Fruit fly (Drosophila melanogaster) whole organism, adult: ENCODE measurements around the gene eEF1gamma.
A peak's percentile ranks its signal among the peaks of the same experiment; 100 is the strongest.

Experiments used
- CG11617 ChIP-seq: fragments of 200-800 bp; sonication (Bioruptor generic); optimal IDR thresholded peaks from 2 replicates; lab custom pipeline; 2017; ENCODE audit warnings: mild to moderate bottlenecking, missing biosample characterization, missing genetic modification reagents, missing genetic modification characterization
- CG12768 ChIP-seq: fragments of 200-800 bp; sonication (Bioruptor generic); optimal IDR thresholded peaks from 2 replicates; lab custom pipeline; 2017; ENCODE audit warnings: missing biosample characterization, missing genetic modification characterization, mild to moderate bottlenecking, moderate library complexity, missing genetic modification reagents
- CG14711 ChIP-seq: fragments of 200-800 bp; sonication (Bioruptor generic); optimal IDR thresholded peaks from 2 replicates; lab custom pipeline; 2018; ENCODE audit warnings: missing biosample characterization, mild to moderate bottlenecking, missing genetic modification characterization, moderate library complexity
- CG1620 ChIP-seq: fragments of 200-800 bp; sonication (Bioruptor generic); optimal IDR thresholded peaks from 2 replicates; lab custom pipeline; 2016; ENCODE audit warnings: missing biosample characterization, missing genetic modification characterization
- CG33017 ChIP-seq: fragments of 200-800 bp; sonication (Bioruptor generic); optimal IDR thresholded peaks from 2 replicates; lab custom pipeline; 2018; ENCODE audit warnings: missing biosample characterization, mild to moderate bottlenecking, missing genetic modification characterization, moderate library complexity
- CG5204 ChIP-seq: fragments of 200-800 bp; sonication (Bioruptor generic); optimal IDR thresholded peaks from 2 replicates; lab custom pipeline; 2016; ENCODE audit warnings: missing biosample characterization, missing genetic modification characterization
- CG7045 ChIP-seq: fragments of 200-800 bp; sonication (Bioruptor generic); optimal IDR thresholded peaks from 2 replicates; lab custom pipeline; 2017; ENCODE audit warnings: missing biosample characterization, mild to moderate bottlenecking, missing genetic modification characterization
- CG7101 ChIP-seq: fragments of 200-800 bp; sonication (Bioruptor generic); optimal IDR thresholded peaks from 2 replicates; lab custom pipeline; 2018; ENCODE audit warnings: missing biosample characterization, mild to moderate bottlenecking, missing genetic modification characterization, moderate library complexity
- Clk ChIP-seq: fragments of 200-800 bp; sonication (Bioruptor generic); optimal IDR thresholded peaks from 2 replicates; lab custom pipeline; 2017; ENCODE audit warnings: missing biosample characterization, missing genetic modification characterization
- Crg-1 ChIP-seq: fragments of 200-800 bp; sonication (Bioruptor generic); optimal IDR thresholded peaks from 2 replicates; lab custom pipeline; 2016; ENCODE audit warnings: missing biosample characterization, missing genetic modification characterization
- Hr96 ChIP-seq: fragments of 200-800 bp; sonication (Bioruptor generic); optimal IDR thresholded peaks from 2 replicates; lab custom pipeline; 2016; ENCODE audit warnings: missing biosample characterization, missing genetic modification characterization
- Mnt ChIP-seq: fragments of 200-800 bp; sonication (Bioruptor generic); optimal IDR thresholded peaks from 2 replicates; lab custom pipeline; 2016; ENCODE audit warnings: missing biosample characterization, mild to moderate bottlenecking, missing genetic modification characterization
- bab1 ChIP-seq: fragments of 200-800 bp; sonication (Bioruptor generic); optimal IDR thresholded peaks from 3 replicates; lab custom pipeline; 2019; ENCODE audit warnings: missing biosample characterization, mild to moderate bottlenecking, missing genetic modification characterization, moderate library complexity
- cic ChIP-seq: fragments of 200-800 bp; sonication (Bioruptor generic); optimal IDR thresholded peaks from 2 replicates; lab custom pipeline; 2017; ENCODE audit warnings: missing biosample characterization, mild to moderate bottlenecking, missing genetic modification characterization, moderate library complexity
- cnc ChIP-seq, 2 experiments: fragments of >200 bp; optimal IDR thresholded peaks; 2 replicates each; lab custom pipeline; 2017
- kay ChIP-seq: fragments of 200-800 bp; sonication (Bioruptor generic); peaks from one replicate; lab custom pipeline; 2016; ENCODE audit warnings: missing biosample characterization, missing genetic modification characterization, borderline replicate concordance
- ovo ChIP-seq: fragments of 200-800 bp; sonication (Bioruptor generic); optimal IDR thresholded peaks from 2 replicates; lab custom pipeline; 2016; ENCODE audit warnings: missing biosample characterization, missing genetic modification characterization
- pad ChIP-seq: fragments of 200-800 bp; sonication (Bioruptor generic); optimal IDR thresholded peaks from 3 replicates; lab custom pipeline; 2017; ENCODE audit warnings: missing biosample characterization, missing genetic modification characterization, mild to moderate bottlenecking, moderate library complexity, missing genetic modification reagents
- tj ChIP-seq: fragments of 200-800 bp; sonication (Bioruptor generic); optimal IDR thresholded peaks from 3 replicates; lab custom pipeline; 2017; ENCODE audit warnings: missing biosample characterization, mild to moderate bottlenecking, missing genetic modification characterization, moderate library complexity
- toe ChIP-seq: fragments of 200-800 bp; sonication (Bioruptor generic); optimal IDR thresholded peaks from 2 replicates; lab custom pipeline; 2016; ENCODE audit warnings: missing biosample characterization, missing genetic modification characterization

Gene eEF1gamma

DNA sequence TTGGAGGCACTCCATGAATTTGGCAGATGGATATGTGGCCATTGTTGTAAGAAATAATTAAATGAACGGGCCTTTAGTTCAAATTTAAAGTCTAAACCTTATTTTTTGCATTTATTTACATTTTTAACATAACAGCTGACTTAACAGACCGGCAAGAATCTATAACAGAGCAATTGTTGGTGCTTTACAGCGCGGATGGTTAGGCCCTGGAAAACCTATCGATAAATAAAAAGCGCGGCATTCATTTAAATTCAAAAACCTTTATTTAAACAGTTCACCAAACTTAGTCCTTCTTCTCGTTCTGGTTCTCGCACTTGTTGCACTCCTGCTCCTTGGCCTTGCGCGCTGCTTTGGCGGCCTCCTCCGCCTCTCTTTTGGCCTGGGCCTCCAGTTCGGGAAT is 17.6 kb upstream of the eEF1gamma start, which contains the start of gene Mesh1:
Mesh1 (minus strand) TSS at position 108 of the 400 bp plus-strand sequence.
- TF ChIP-seq bab1 (peak; percentile 23), CG7101 (no peak)

DNA sequence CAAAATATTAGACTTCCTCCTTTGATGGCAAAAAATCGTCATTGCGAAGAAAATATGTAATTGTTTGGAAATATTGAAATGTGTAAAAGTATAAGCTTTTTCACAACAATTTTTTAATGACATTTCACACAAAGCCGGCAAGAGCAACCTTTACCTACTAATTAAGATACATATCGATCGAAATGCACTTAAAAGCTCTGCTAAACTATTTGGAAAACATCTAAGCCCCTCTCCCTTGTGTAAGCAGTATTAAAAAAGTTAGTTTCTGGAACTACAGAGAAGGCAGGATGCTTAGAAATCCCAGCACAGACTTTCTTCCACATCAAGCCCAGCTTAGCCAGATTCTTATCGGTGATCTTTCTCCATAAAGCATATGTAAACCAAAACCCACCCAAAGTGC is 15.9 kb upstream of the eEF1gamma start, which contains the start of gene Cyt-c1L:
Cyt-c1L (minus strand) TSS at position 101 of the 400 bp plus-strand sequence.
- no peak for TF ChIP-seq bab1
- no peak for TF ChIP-seq cic (GFP tag; lab: Kevin White, UChicago)
- no peak for TF ChIP-seq CG1620
- TF ChIP-seq CG7101: no peak
- no peak for TF ChIP-seq CG33017
- no peak for TF ChIP-seq CG7045 (GFP tag; lab: Kevin White, UChicago)
- no peak for TF ChIP-seq CG12768 (GFP tag; lab: Kevin White, UChicago)
- no peak for TF ChIP-seq kay
- TF ChIP-seq tj (GFP tag; lab: Kevin White, UChicago): no peak

DNA sequence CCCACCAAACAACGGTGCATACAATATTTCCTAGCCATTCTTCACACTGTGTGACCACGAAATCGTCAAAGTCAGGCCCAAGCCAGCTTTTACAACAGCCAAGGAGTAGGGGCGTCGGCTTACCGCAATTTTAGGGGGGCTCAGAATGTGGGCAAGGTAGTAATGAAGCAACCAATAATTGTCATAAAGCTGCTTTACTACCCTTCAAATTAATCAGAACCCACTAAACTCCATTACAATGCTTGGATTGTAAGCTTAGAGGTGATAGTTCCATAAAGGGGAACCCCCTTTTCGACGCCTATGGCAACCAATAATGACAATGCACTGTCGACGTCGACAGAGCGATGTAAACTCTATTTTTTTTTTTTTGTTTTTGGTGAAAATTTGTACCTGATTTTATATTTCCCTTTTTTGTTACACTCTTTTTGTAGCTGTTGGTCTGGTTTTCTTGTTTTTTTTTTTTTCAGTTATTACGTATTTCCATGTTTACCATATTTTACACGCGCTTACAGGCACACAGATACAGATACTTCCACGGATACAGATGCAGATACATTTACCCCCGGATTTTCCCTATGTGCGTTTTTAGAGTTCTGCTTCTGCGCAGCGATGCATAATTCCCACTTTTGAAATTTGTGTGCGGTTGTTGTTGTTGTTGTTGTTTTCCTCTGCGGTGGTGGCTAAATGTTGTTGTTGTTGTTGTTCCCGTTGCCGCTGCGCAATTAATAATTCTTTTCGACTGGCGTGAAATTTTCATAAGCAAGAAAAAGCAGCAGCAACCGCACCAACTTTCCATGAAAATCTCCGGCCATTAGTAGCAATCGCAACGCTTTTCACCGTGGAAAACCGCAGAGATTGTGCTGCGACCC is 15.1 kb upstream of the eEF1gamma start:
- TF ChIP-seq Clk (GFP tag; lab: Kevin White, UChicago) (no peak), kay (no peak), ovo (GFP tag; lab: Kevin White, UChicago) (no peak), toe (GFP tag; lab: Kevin White, UChicago) (no peak), CG14711 (tag; lab: Kevin White, UChicago) (no peak), CG33017 (no peak), CG7101 (no peak), CG12768 (GFP tag; lab: Kevin White, UChicago) (no peak), CG7045 (GFP tag; lab: Kevin White, UChicago) (no peak), pad (GFP tag; lab: Kevin White, UChicago) (no peak), tj (GFP tag; lab: Kevin White, UChicago) (no peak)

DNA sequence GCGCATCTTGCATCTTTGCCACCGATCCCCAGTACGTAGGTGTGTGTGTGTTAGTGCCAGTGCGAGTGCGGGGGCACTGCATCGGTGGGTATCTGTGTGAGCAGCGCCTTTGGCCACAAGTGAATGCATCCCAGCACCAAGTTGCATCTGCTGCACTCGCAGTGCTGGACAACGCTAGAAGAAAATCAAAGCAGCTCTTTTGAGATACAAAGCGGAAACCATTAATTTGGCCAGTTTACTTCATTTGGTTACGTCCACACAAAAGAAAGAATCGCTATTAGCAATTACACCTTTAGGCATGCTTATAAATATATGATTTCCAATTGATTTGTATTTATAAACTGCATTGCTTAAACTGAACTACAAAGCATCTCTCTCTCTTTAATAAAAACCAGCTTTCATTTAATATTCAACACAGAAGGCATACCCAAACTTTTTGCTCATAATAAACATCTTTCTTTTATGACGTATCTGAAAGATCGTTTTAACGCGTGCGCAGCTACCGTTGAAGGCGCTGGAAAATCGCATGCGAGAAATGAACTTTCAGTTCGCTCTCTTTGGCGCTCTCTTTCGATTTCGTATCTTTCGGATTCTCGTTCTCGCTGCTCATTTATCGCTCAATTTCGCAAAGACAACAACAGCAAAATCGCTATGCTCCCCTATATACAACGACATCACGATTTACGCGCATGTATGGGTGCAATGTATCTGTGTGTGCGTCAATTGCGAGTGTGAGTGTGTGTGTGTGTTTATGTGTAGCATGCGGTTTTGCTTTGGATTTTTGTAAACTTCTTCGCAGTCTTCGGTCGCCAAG is 13.6 kb upstream of the eEF1gamma start:
- TF ChIP-seq pad (GFP tag; lab: Kevin White, UChicago) (no peak), tj (GFP tag; lab: Kevin White, UChicago) (peak; percentile 62)

DNA sequence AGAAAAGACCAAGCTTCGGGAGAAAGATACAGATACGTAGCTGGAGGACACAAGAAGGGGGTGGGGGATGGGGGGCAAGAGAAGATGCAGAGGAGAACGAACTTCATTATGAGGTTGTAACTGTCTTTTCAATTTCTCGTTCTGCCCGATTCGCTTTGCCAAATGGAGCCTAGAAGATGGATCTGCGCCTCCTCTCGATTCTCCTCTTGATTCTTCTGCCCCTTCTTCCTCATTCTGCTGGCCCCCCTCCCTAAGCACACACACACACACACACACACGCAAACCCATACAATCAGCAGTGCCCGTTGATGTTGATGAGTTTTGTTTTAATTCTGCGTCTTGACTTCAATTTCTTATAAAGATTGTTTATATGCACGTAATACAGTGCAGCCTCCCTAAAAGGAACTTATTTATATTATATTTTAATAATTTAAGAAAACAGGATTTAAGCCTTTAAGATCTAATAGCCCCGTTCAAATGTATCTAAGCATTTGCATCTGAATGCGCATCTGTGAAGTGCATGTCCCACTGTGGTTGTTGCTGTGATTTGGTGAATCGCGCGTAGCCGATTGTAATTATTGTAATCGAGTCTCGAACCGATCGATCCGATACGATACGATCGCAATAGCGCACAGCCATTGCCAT is 12.8 kb upstream of the eEF1gamma start:
- TF ChIP-seq ovo (GFP tag; lab: Kevin White, UChicago) (no peak), CG5204 (peak; percentile 65), CG1620 (peak; percentile 27), pad (GFP tag; lab: Kevin White, UChicago) (peak; percentile 47), CG33017 (peak; percentile 90), CG12768 (GFP tag; lab: Kevin White, UChicago) (peak; percentile 87), toe (GFP tag; lab: Kevin White, UChicago) (peak; percentile 82), CG7101 (peak; percentile 84), CG14711 (tag; lab: Kevin White, UChicago) (peak; percentile 75), CG7045 (GFP tag; lab: Kevin White, UChicago) (peak; percentile 90), tj (GFP tag; lab: Kevin White, UChicago) (peak; percentile 43), bab1 (peak; percentile 81), Clk (GFP tag; lab: Kevin White, UChicago) (peak; percentile 81), Crg-1 (GFP tag; lab: Kevin White, UChicago) (peak; percentile 21), Mnt (GFP tag; lab: Kevin White, UChicago) (peak; percentile 57), CG11617 (peak; percentile 55), Hr96 (GFP tag; lab: Kevin White, UChicago) (peak; percentile 10), cnc (optimal IDR thresholded peaks at IDR 0.05; lab: Kevin White, UChicago) (no peak), cic (GFP tag; lab: Kevin White, UChicago) (peak; percentile 64), kay (no peak)

DNA sequence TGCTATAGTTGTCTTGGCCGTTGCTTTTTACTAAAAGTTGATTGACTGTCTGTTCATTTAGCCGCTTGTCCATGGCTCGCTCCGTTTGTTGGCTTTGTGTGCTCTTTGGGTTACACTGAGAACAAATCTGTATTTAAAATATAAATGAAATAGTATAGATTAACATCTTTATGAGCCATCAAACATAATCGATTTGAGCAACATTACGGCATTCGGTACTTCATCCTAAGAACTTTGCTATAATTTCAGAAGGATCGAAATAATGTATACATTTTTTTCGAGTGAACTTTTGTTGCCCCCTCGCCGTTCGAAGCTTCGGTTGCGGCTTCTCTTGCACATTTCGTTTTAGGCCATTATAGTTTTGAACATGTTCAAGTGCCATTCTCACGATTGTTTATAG is 12.0 kb upstream of the eEF1gamma start:
- TF ChIP-seq bab1 (peak; percentile 46), CG1620 (no peak)

DNA sequence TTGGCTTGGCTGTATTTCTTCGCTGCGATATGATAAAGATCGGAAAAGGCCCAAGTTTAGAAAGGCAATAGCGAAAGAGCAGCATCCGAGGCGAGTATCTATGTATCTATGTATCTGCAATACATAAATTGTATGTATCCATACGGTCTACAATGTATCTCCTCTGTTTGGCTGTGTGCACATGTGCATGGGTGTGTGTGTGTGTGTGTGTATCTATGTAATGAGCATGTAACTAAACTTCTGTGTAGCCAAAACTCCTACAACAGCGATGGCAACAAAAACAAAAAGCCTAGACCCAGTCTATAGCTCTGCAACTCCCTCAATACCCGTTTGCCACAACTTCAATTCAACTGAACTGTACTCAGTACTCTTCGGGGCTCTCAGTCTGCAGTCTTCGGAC is 9.9 kb upstream of the eEF1gamma start:
- TF ChIP-seq ovo (GFP tag; lab: Kevin White, UChicago) (no peak), Mnt (GFP tag; lab: Kevin White, UChicago) (no peak), CG33017 (no peak), Clk (GFP tag; lab: Kevin White, UChicago) (no peak), kay (no peak), Hr96 (GFP tag; lab: Kevin White, UChicago) (no peak), cic (GFP tag; lab: Kevin White, UChicago) (no peak), bab1 (no peak), CG1620 (no peak)
